Fruit fly (Drosophila melanogaster) whole organism, embryonic: ENCODE data around the gene HP5.
A peak's percentile ranks its signal among the peaks of the same experiment; 100 is the strongest.

Experiments used
- Aef1 ChIP-seq: fragments of 200-800 bp; sonication (Bioruptor generic); IDR thresholded peaks from 3 replicates; pipeline ENCODE4 v1.3.6; 2022; ENCODE audit warnings: missing biosample characterization, missing genetic modification characterization
- Blimp-1 ChIP-seq: fragments of 200-800 bp; sonication (Bioruptor generic); optimal IDR thresholded peaks from 3 replicates; lab custom pipeline; 2018; ENCODE audit warnings: missing biosample characterization, missing genetic modification characterization, mild to moderate bottlenecking, moderate library complexity, missing genetic modification reagents
- C15 ChIP-seq: fragments of 200-800 bp; sonication (Bioruptor generic); IDR thresholded peaks from 3 replicates; pipeline ENCODE4 v1.3.6; 2022; ENCODE audit warnings: missing biosample characterization, missing genetic modification characterization
- CG10274 ChIP-seq: fragments of 200-800 bp; sonication (Bioruptor generic); optimal IDR thresholded peaks from 3 replicates; lab custom pipeline; 2017; ENCODE audit warnings: missing biosample characterization, mild to moderate bottlenecking, missing genetic modification characterization
- CG10543 ChIP-seq: fragments of 200-800 bp; sonication (Bioruptor generic); optimal IDR thresholded peaks from 3 replicates; lab custom pipeline; 2017; ENCODE audit warnings: missing biosample characterization, mild to moderate bottlenecking, missing genetic modification characterization, moderate library complexity
- CG12071 ChIP-seq: fragments of 200-800 bp; sonication (Bioruptor generic); optimal IDR thresholded peaks from 3 replicates; lab custom pipeline; 2018; ENCODE audit warnings: missing biosample characterization, mild to moderate bottlenecking, missing genetic modification characterization
- CG12219 ChIP-seq: fragments of 200-800 bp; sonication (Bioruptor generic); optimal IDR thresholded peaks from 3 replicates; lab custom pipeline; 2018; ENCODE audit warnings: missing biosample characterization, mild to moderate bottlenecking, missing genetic modification characterization
- CG13624 ChIP-seq: fragments of 200-800 bp; sonication (Bioruptor generic); optimal IDR thresholded peaks from 2 replicates; lab custom pipeline; 2016; ENCODE audit warnings: missing biosample characterization, missing genetic modification characterization
- CG15073 ChIP-seq: fragments of 200-800 bp; sonication (Bioruptor generic); optimal IDR thresholded peaks from 2 replicates; lab custom pipeline; 2016; ENCODE audit warnings: missing biosample characterization, missing genetic modification characterization
- CG16815 ChIP-seq: fragments of 200-800 bp; sonication (Bioruptor generic); optimal IDR thresholded peaks from 3 replicates; lab custom pipeline; 2017; ENCODE audit warnings: missing biosample characterization, mild to moderate bottlenecking, missing genetic modification characterization
- CG1832 ChIP-seq: fragments of 200-800 bp; sonication (Bioruptor generic); optimal IDR thresholded peaks from 2 replicates; lab custom pipeline; 2017; ENCODE audit warnings: missing biosample characterization, mild to moderate bottlenecking, missing genetic modification characterization, inconsistent platforms
- CG30020 ChIP-seq: fragments of 200-800 bp; optimal IDR thresholded peaks from 2 replicates; lab custom pipeline; 2019; ENCODE audit warnings: missing biosample characterization, mild to moderate bottlenecking, missing genetic modification characterization, moderate library complexity
- CG30403 ChIP-seq: fragments of 200-800 bp; sonication (Bioruptor generic); optimal IDR thresholded peaks from 3 replicates; lab custom pipeline; 2016; ENCODE audit warnings: missing biosample characterization, missing genetic modification characterization
- CG30431 ChIP-seq: fragments of 200-800 bp; sonication (Bioruptor generic); optimal IDR thresholded peaks from 2 replicates; lab custom pipeline; 2017; ENCODE audit warnings: missing biosample characterization, missing genetic modification characterization
- CG32767 ChIP-seq: fragments of 200-800 bp; sonication (Bioruptor generic); IDR thresholded peaks from 2 replicates; pipeline ENCODE4 v1.3.6; 2022; ENCODE audit warnings: missing biosample characterization, missing genetic modification characterization
- CG32772 ChIP-seq: fragments of 200-800 bp; sonication (Bioruptor generic); IDR thresholded peaks from 2 replicates; pipeline ENCODE4 v1.3.6; 2022; ENCODE audit warnings: missing biosample characterization, missing genetic modification characterization
- CG6175 ChIP-seq: fragments of 200-800 bp; sonication (Bioruptor generic); IDR thresholded peaks from 3 replicates; pipeline ENCODE4 v1.3.6; 2022; ENCODE audit warnings: missing biosample characterization, missing genetic modification characterization
- CG6654 ChIP-seq: fragments of 200-800 bp; sonication (Bioruptor generic); optimal IDR thresholded peaks from 2 replicates; lab custom pipeline; 2017; ENCODE audit warnings: missing biosample characterization, mild to moderate bottlenecking, missing genetic modification characterization
- CG6813 ChIP-seq: fragments of 200-800 bp; sonication (Bioruptor generic); optimal IDR thresholded peaks from 2 replicates; lab custom pipeline; 2017; ENCODE audit warnings: missing biosample characterization, missing genetic modification characterization, mild to moderate bottlenecking, moderate library complexity, missing genetic modification reagents
- CG7786 ChIP-seq: fragments of 200-800 bp; sonication (Bioruptor generic); optimal IDR thresholded peaks from 2 replicates; lab custom pipeline; 2016; ENCODE audit warnings: missing biosample characterization, missing genetic modification characterization
- CG7839 ChIP-seq: fragments of 200-800 bp; sonication (Bioruptor generic); optimal IDR thresholded peaks from 3 replicates; lab custom pipeline; 2018; ENCODE audit warnings: missing biosample characterization, mild to moderate bottlenecking, missing genetic modification characterization, moderate library complexity
- CG9727 ChIP-seq: fragments of 200-800 bp; sonication (Bioruptor generic); optimal IDR thresholded peaks from 3 replicates; lab custom pipeline; 2017; ENCODE audit warnings: missing biosample characterization, mild to moderate bottlenecking, missing genetic modification characterization
- CG9876 ChIP-seq: fragments of 200-800 bp; sonication (Bioruptor generic); optimal IDR thresholded peaks from 2 replicates; lab custom pipeline; 2016; ENCODE audit warnings: missing biosample characterization, missing genetic modification characterization
- Camta ChIP-seq: fragments of 200-800 bp; sonication (Bioruptor generic); optimal IDR thresholded peaks from 2 replicates; lab custom pipeline; 2016; ENCODE audit warnings: missing biosample characterization, missing genetic modification characterization
- D19A ChIP-seq: fragments of 200-800 bp; optimal IDR thresholded peaks from 3 replicates; lab custom pipeline; 2019; ENCODE audit warnings: missing biosample characterization, mild to moderate bottlenecking, missing genetic modification characterization, moderate library complexity
- Dfd ChIP-seq, 2 experiments: fragments of >200 bp; optimal IDR thresholded peaks; 2 replicates each; lab custom pipeline; 2017; ENCODE audit warnings: missing biosample characterization in 2 of 2, missing genetic modification characterization in 2 of 2
- Dip2 ChIP-seq: fragments of 200-800 bp; sonication (Bioruptor generic); IDR thresholded peaks from 2 replicates; pipeline ENCODE4 v1.3.6; 2022; ENCODE audit warnings: missing biosample characterization, missing genetic modification characterization
- Ets97D ChIP-seq: fragments of 200-800 bp; sonication (Bioruptor generic); optimal IDR thresholded peaks from 3 replicates; lab custom pipeline; 2016; ENCODE audit warnings: missing biosample characterization, missing genetic modification characterization
- Fer1 ChIP-seq: fragments of 200-800 bp; sonication (Bioruptor generic); optimal IDR thresholded peaks from 2 replicates; lab custom pipeline; 2017; ENCODE audit warnings: missing biosample characterization, mild to moderate bottlenecking, missing genetic modification characterization
- Hey ChIP-seq: fragments of 200-800 bp; sonication (Bioruptor generic); optimal IDR thresholded peaks from 3 replicates; lab custom pipeline; 2018; ENCODE audit warnings: missing biosample characterization, mild to moderate bottlenecking, missing genetic modification characterization
- HmgZ ChIP-seq: fragments of 200-800 bp; sonication (Bioruptor generic); optimal IDR thresholded peaks from 2 replicates; lab custom pipeline; 2018; ENCODE audit warnings: missing biosample characterization, mild to moderate bottlenecking, missing genetic modification characterization
- Hr3 ChIP-seq: fragments of 200-800 bp; sonication (Bioruptor generic); optimal IDR thresholded peaks from 3 replicates; lab custom pipeline; 2016; ENCODE audit warnings: missing biosample characterization, missing genetic modification characterization
- Lhr ChIP-seq: fragments of 200-800 bp; sonication (Bioruptor generic); optimal IDR thresholded peaks from 3 replicates; lab custom pipeline; 2017; ENCODE audit warnings: mild to moderate bottlenecking, missing biosample characterization, missing genetic modification reagents, missing genetic modification characterization
- Max ChIP-seq: fragments of 200-800 bp; sonication (Bioruptor generic); optimal IDR thresholded peaks from 2 replicates; lab custom pipeline; 2016; ENCODE audit warnings: missing biosample characterization, mild to moderate bottlenecking, missing genetic modification characterization
- Nf-YC ChIP-seq: fragments of 200-800 bp; optimal IDR thresholded peaks from 3 replicates; lab custom pipeline; 2019; ENCODE audit warnings: missing biosample characterization, mild to moderate bottlenecking, missing genetic modification characterization, moderate library complexity
- Pdp1 ChIP-seq, 2 experiments: fragments of 200-800 bp; sonication (Bioruptor generic); optimal IDR thresholded peaks; 3 replicates each; lab custom pipeline; 2016; ENCODE audit warnings: missing biosample characterization in 2 of 2, missing genetic modification characterization in 2 of 2, mild to moderate bottlenecking in 1 of 2, moderate library complexity in 1 of 2
- Taf1 ChIP-seq: fragments of 200-800 bp; sonication (Bioruptor generic); IDR thresholded peaks from 2 replicates; pipeline ENCODE4 v1.3.6; 2022; ENCODE audit warnings: missing biosample characterization, missing genetic modification characterization
- Xbp1 ChIP-seq: fragments of 200-800 bp; sonication (Bioruptor generic); optimal IDR thresholded peaks from 3 replicates; lab custom pipeline; 2016; ENCODE audit warnings: missing biosample characterization, mild to moderate bottlenecking, missing genetic modification characterization
- chinmo ChIP-seq: fragments of 200-800 bp; sonication (Bioruptor generic); IDR thresholded peaks from 4 replicates; pipeline ENCODE4 v1.3.6; 2022; ENCODE audit warnings: missing biosample characterization, missing genetic modification characterization; ENCODE audit not compliant: partially characterized antibody
- corto ChIP-seq: fragments of 200-800 bp; sonication (Bioruptor generic); optimal IDR thresholded peaks from 2 replicates; lab custom pipeline; 2016; ENCODE audit warnings: missing biosample characterization, mild to moderate bottlenecking, missing genetic modification characterization, moderate library complexity
- dimm ChIP-seq: fragments of 200-800 bp; sonication (Bioruptor generic); IDR thresholded peaks from 2 replicates; pipeline ENCODE4 v1.3.6; 2022; ENCODE audit warnings: missing biosample characterization, missing genetic modification characterization
- fd102C ChIP-seq: fragments of 200-800 bp; sonication (Bioruptor generic); optimal IDR thresholded peaks from 2 replicates; lab custom pipeline; 2018; ENCODE audit warnings: missing biosample characterization, mild to moderate bottlenecking, missing genetic modification characterization, moderate library complexity
- grn ChIP-seq: fragments of 200-800 bp; sonication (Bioruptor generic); optimal IDR thresholded peaks from 3 replicates; lab custom pipeline; 2017; ENCODE audit warnings: missing biosample characterization, missing genetic modification characterization
- kay ChIP-seq: fragments of 200-800 bp; sonication (Bioruptor generic); optimal IDR thresholded peaks from 2 replicates; lab custom pipeline; 2016; ENCODE audit warnings: missing biosample characterization, missing genetic modification characterization
- knrl ChIP-seq: fragments of 200-800 bp; sonication (Bioruptor generic); IDR thresholded peaks from 3 replicates; pipeline ENCODE4 v1.3.6; 2022; ENCODE audit warnings: missing biosample characterization, missing genetic modification characterization; ENCODE audit not compliant: partially characterized antibody
- lbe ChIP-seq: fragments of 200-800 bp; sonication (Bioruptor generic); optimal IDR thresholded peaks from 2 replicates; lab custom pipeline; 2016; ENCODE audit warnings: missing biosample characterization, mild to moderate bottlenecking, missing genetic modification characterization
- nerfin-1 ChIP-seq: fragments of 200-800 bp; sonication (Bioruptor generic); optimal IDR thresholded peaks from 3 replicates; lab custom pipeline; 2019; ENCODE audit warnings: missing biosample characterization, mild to moderate bottlenecking, missing genetic modification characterization, moderate library complexity
- pho ChIP-seq: fragments of 200-800 bp; sonication (Bioruptor generic); optimal IDR thresholded peaks from 2 replicates; lab custom pipeline; 2016; ENCODE audit warnings: missing biosample characterization, missing genetic modification characterization
- stwl ChIP-seq: fragments of 200-800 bp; sonication (Bioruptor generic); optimal IDR thresholded peaks from 3 replicates; lab custom pipeline; 2018; ENCODE audit warnings: missing biosample characterization, mild to moderate bottlenecking, missing genetic modification characterization, moderate library complexity
- yki ChIP-seq: fragments of >200 bp; optimal IDR thresholded peaks from 3 replicates; lab custom pipeline; 2018

Gene HP5

DNA sequence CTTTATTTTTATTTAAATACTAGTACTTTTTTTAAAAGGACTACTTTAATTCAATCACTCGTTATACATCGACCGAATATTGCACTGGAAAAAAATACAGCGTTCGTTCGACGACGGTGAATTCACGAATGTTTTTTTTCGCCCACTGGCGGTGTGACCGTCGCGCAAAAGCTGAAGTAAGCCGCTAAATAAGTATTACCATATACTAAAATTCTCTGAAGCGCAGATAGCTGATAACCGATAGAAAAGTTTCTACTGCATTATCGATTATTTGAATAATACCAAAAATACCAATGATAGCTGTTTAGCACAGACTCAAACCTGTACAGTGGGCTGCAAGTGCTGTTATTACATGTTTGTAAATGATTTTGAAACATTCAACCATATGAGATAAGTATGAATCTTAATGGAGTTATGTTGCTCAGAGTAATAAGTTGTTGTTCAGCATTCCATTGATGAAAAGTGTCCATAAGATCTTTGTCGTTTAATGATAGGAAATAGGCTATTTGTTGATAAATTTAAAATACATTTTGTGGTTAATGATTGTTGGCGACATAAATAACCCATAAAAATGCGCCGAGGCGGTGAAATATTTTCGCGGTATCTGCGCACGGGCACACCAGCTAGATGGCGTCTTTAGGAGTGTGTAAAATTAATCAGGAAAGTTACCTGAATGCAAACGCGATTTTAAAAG is at the start of gene HP5, which contains the start of gene Evi5 (continued):
- TF ChIP-seq chinmo (0 out of 4 replicates have a peak, but pooled peaks have one; percentile 49), Blimp-1 (no peak), dimm (GFP tag; lab: Robert Waterston, UW) (no peak), kay (GFP tag; lab: Kevin White, UChicago) (peak; percentile 11), Pdp1 (GFP tag; optimal IDR thresholded peaks at IDR 0.05; lab: Kevin White, UChicago) (peak; percentile 60 to 82), CG9727 (GFP tag; lab: Kevin White, UChicago) (peak; percentile 49), CG15073 (GFP tag; lab: Kevin White, UChicago) (no peak), CG6175 (GFP tag; lab: Robert Waterston, UW) (peak; percentile 54; the same call in 1 of the 3 replicates), HmgZ (tag; lab: Kevin White, UChicago) (peak; percentile 37), CG9876 (no peak), Lhr (GFP tag; lab: Kevin White, UChicago) (peak; percentile 40), CG7786 (GFP tag; lab: Kevin White, UChicago) (peak; percentile 27), CG1832 (GFP tag; lab: Kevin White, UChicago) (no peak), CG12219 (peak; percentile 3), C15 (GFP tag; lab: Robert Waterston, UW) (no peak), Hey (tag; lab: Kevin White, UChicago) (no peak), Fer1 (GFP tag; lab: Kevin White, UChicago) (peak; percentile 15), CG6813 (GFP tag; lab: Kevin White, UChicago) (no peak), corto (GFP tag; lab: Kevin White, UChicago) (no peak), CG12071 (no peak), CG30403 (GFP tag; lab: Kevin White, UChicago) (peak; percentile 71), stwl (tag; lab: Kevin White, UChicago) (peak; percentile 37), CG30020 (tag; lab: Kevin White, UChicago) (peak; percentile 60), CG13624 (GFP tag; lab: Kevin White, UChicago) (peak; percentile 80), CG7839 (tag; lab: Kevin White, UChicago) (peak; percentile 69), Max (GFP tag; lab: Kevin White, UChicago) (peak; percentile 2), Dip2 (GFP tag; lab: Robert Waterston, UW) (no peak), Hr3 (GFP tag; lab: Kevin White, UChicago) (peak; percentile 26), pho (GFP tag; lab: Kevin White, UChicago) (peak; percentile 45), fd102C (GFP tag; lab: Kevin White, UChicago) (no peak), Aef1 (peak; percentile 66), CG32772 (GFP tag; lab: Robert Waterston, UW) (peak; percentile 72), grn (GFP tag; lab: Kevin White, UChicago) (peak; percentile 36), CG32767 (GFP tag; lab: Robert Waterston, UW) (no peak), nerfin-1 (tag; lab: Kevin White, UChicago) (no peak), Xbp1 (GFP tag; lab: Kevin White, UChicago) (peak; percentile 53), Taf1 (GFP tag; lab: Robert Waterston, UW) (peak; percentile 54; the same call in 1 of the 2 replicates), Camta (GFP tag; lab: Kevin White, UChicago) (peak; percentile 46), CG16815 (GFP tag; lab: Kevin White, UChicago) (no peak), knrl (peak; percentile 59), CG10543 (GFP tag; lab: Kevin White, UChicago) (peak; percentile 29), Dfd (GFP tag; optimal IDR thresholded peaks at IDR 0.05; lab: Kevin White, UChicago) (no peak), D19A (no peak), yki (lab: Kevin White, UChicago) (no peak), CG10274 (GFP tag; lab: Kevin White, UChicago) (no peak), CG6654 (GFP tag; lab: Kevin White, UChicago) (no peak), CG30431 (GFP tag; lab: Kevin White, UChicago) (no peak), Nf-YC (tag; lab: Kevin White, UChicago) (peak; percentile 32), Ets97D (peak; percentile 74), lbe (GFP tag; lab: Kevin White, UChicago) (peak; percentile 35)
